Worm (Caenorhabditis elegans) whole organism, early embryonic: Measurements from ENCODE around the gene nas-7.
"Not testable (repeated sequence)": the region's sequence is repeated elsewhere in the genome, so short reads cannot be mapped to it uniquely, and the experiment has no call there.

ENCODE experiments used
- B0310.2 ChIP-seq: sonication (generic microtip); optimal IDR thresholded peaks from 2 replicates; lab custom pipeline; 2016; ENCODE audit warnings: mild to moderate bottlenecking, missing genetic modification characterization, missing compliant biosample characterization
- F13C5.2 ChIP-seq: sonication (generic microtip); optimal IDR thresholded peaks from 2 replicates; lab custom pipeline; 2017; ENCODE audit warnings: mild to moderate bottlenecking, missing genetic modification characterization, inconsistent platforms, missing compliant biosample characterization
- aly-1 ChIP-seq: sonication (generic microtip); optimal IDR thresholded peaks from 2 replicates; lab custom pipeline; 2016; ENCODE audit warnings: missing genetic modification characterization, missing compliant biosample characterization
- ama-1 ChIP-seq: fragments of 150-350 bp; optimal IDR thresholded peaks from 2 replicates; lab custom pipeline; 2014
- ceh-13 ChIP-seq: fragments of 200-800 bp; sonication (Bioruptor generic); optimal IDR thresholded peaks from 2 replicates; lab custom pipeline; 2018; ENCODE audit warnings: mild to moderate bottlenecking, missing genetic modification characterization, missing compliant biosample characterization
- ceh-36 ChIP-seq: sonication (generic microtip); optimal IDR thresholded peaks from 2 replicates; lab custom pipeline; 2016; ENCODE audit warnings: missing genetic modification characterization, inconsistent platforms, missing compliant biosample characterization
- ets-7 ChIP-seq: sonication (generic microtip); optimal IDR thresholded peaks from 2 replicates; lab custom pipeline; 2016; ENCODE audit warnings: missing genotype, missing genetic modification characterization, missing compliant biosample characterization
- flt-1 ChIP-seq: fragments of 200-800 bp; sonication (Bioruptor generic); IDR thresholded peaks from 2 replicates; pipeline ENCODE4 v1.3.6; 2022; ENCODE audit warnings: missing genetic modification characterization, missing compliant biosample characterization
- hmbx-1 ChIP-seq: sonication (generic microtip); optimal IDR thresholded peaks from 2 replicates; lab custom pipeline; 2016; ENCODE audit warnings: mild to moderate bottlenecking, missing genetic modification characterization, missing compliant biosample characterization
- hmg-4 ChIP-seq: fragments of 200-800 bp; sonication (Bioruptor generic); optimal IDR thresholded peaks from 2 replicates; lab custom pipeline; 2018; ENCODE audit warnings: mild to moderate bottlenecking, missing genetic modification characterization, missing compliant biosample characterization
- hnd-1 ChIP-seq: sonication (generic microtip); optimal IDR thresholded peaks from 2 replicates; lab custom pipeline; 2016; ENCODE audit warnings: missing genetic modification characterization, missing compliant biosample characterization
- pes-1 ChIP-seq: fragments of 200-800 bp; sonication (Bioruptor generic); IDR thresholded peaks from 2 replicates; pipeline ENCODE4 v1.3.6; 2022; ENCODE audit warnings: missing genetic modification reagents, missing genetic modification characterization, missing compliant biosample characterization
- scrt-1 ChIP-seq: fragments of 200-800 bp; sonication (Bioruptor generic); IDR thresholded peaks from 2 replicates; pipeline ENCODE4 v1.3.6; 2022; ENCODE audit warnings: missing genetic modification characterization, missing compliant biosample characterization
- sea-1 ChIP-seq: fragments of 200-800 bp; sonication (Bioruptor generic); conservative IDR thresholded peaks from 2 replicates; pipeline ENCODE4 v1.3.6; 2022; ENCODE audit warnings: missing genetic modification characterization, missing compliant biosample characterization
- tbx-11 ChIP-seq: fragments of 200-800 bp; sonication (Bioruptor generic); IDR thresholded peaks from 2 replicates; pipeline ENCODE4 v1.3.6; 2022; ENCODE audit warnings: missing genetic modification characterization, missing compliant biosample characterization
- tbx-37 ChIP-seq: fragments of 200-800 bp; sonication (Bioruptor generic); conservative IDR thresholded peaks from 2 replicates; pipeline ENCODE4 v1.3.6; 2022; ENCODE audit warnings: missing genetic modification reagents, missing genetic modification characterization, missing compliant biosample characterization
- tra-4 ChIP-seq: sonication (generic microtip); optimal IDR thresholded peaks from 2 replicates; lab custom pipeline; 2017; ENCODE audit warnings: missing genetic modification characterization, missing compliant biosample characterization

nas-7 gene

ce11 chrII:7402625-7403024, at the start of gene nas-7:
Gene nas-7, minus strand, starts transcription at chrII:7402725.
- TF ChIP-seq tra-4 (tag; lab: Kevin White, UChicago) = no peak
- no peak for TF ChIP-seq aly-1 (tag; lab: Kevin White, UChicago)
- no peak for TF ChIP-seq ama-1 (lab: Kevin White, UChicago)
- TF ChIP-seq ceh-13 (GFP tag; lab: Kevin White, UChicago) = no peak

ce11 chrII:7434958-7435357, 32.4 kb upstream of the nas-7 start, which contains the start of gene K02A2.1:
Gene K02A2.1, plus strand, starts transcription at chrII:7435258.
- not testable (repeated sequence) for TF ChIP-seq sea-1 (GFP tag; lab: Robert Waterston, UW); tra-4 (tag; lab: Kevin White, UChicago); flt-1 (GFP tag; lab: Robert Waterston, UW)

- TF ChIP-seq tbx-11 (GFP tag; lab: Robert Waterston, UW) (no peak), aly-1 (tag; lab: Kevin White, UChicago) (no peak), ceh-13 (GFP tag; lab: Kevin White, UChicago) (no peak), ets-7 (tag; lab: Kevin White, UChicago) (no peak), hmg-4 (GFP tag; lab: Kevin White, UChicago) (no peak), tbx-37 (GFP tag; lab: Robert Waterston, UW) (no peak), sea-1 (GFP tag; lab: Robert Waterston, UW) (no peak), ceh-36 (tag; lab: Kevin White, UChicago) (no peak), flt-1 (GFP tag; lab: Robert Waterston, UW) (no peak), scrt-1 (GFP tag; lab: Robert Waterston, UW) (no peak), hnd-1 (tag; lab: Kevin White, UChicago) (no peak), B0310.2 (tag; lab: Kevin White, UChicago) (no peak), hmbx-1 (tag; lab: Kevin White, UChicago) (no peak), pes-1 (GFP tag; lab: Robert Waterston, UW) (no peak), F13C5.2 (tag; lab: Kevin White, UChicago) (no peak), tra-4 (tag; lab: Kevin White, UChicago) (no peak)
Observed at ce11 chrII:7434182-7434581, 31.7 kb upstream of the nas-7 start, which contains the start of gene kcc-3. Gene kcc-3, minus strand, starts transcription at chrII:7434282.

ce11 chrII:7432327-7432726, 29.8 kb upstream of the nas-7 start, which contains the start of gene srd-54:
Gene srd-54, plus strand, starts transcription at chrII:7432627.
- no peak for TF ChIP-seq ama-1 (lab: Kevin White, UChicago)
- TF ChIP-seq tbx-11 (GFP tag; lab: Robert Waterston, UW) = no peak
- TF ChIP-seq tbx-37 (GFP tag; lab: Robert Waterston, UW) = no peak
- no peak for TF ChIP-seq ets-7 (tag; lab: Kevin White, UChicago)
- no peak for TF ChIP-seq aly-1 (tag; lab: Kevin White, UChicago)
- no peak for TF ChIP-seq pes-1 (GFP tag; lab: Robert Waterston, UW)
- no peak for TF ChIP-seq flt-1 (GFP tag; lab: Robert Waterston, UW)
- TF ChIP-seq sea-1 (GFP tag; lab: Robert Waterston, UW) = no peak
- no peak for TF ChIP-seq F13C5.2 (tag; lab: Kevin White, UChicago)
- no peak for TF ChIP-seq ceh-13 (GFP tag; lab: Kevin White, UChicago)
- no peak for TF ChIP-seq hmg-4 (GFP tag; lab: Kevin White, UChicago)
- TF ChIP-seq ceh-36 (tag; lab: Kevin White, UChicago) = no peak
- no peak for TF ChIP-seq hnd-1 (tag; lab: Kevin White, UChicago)
- TF ChIP-seq B0310.2 (tag; lab: Kevin White, UChicago) = no peak
- TF ChIP-seq tra-4 (tag; lab: Kevin White, UChicago) = no peak

ce11 chrII:7420796-7421386, 18.4 kb upstream of the nas-7 start:
- TF ChIP-seq ceh-13 (GFP tag; lab: Kevin White, UChicago) (no peak), scrt-1 (GFP tag; lab: Robert Waterston, UW) (no peak), ceh-36 (tag; lab: Kevin White, UChicago) (no peak), hmg-4 (GFP tag; lab: Kevin White, UChicago) (no peak), ets-7 (tag; lab: Kevin White, UChicago) (no peak), tbx-11 (GFP tag; lab: Robert Waterston, UW) (no peak), flt-1 (GFP tag; lab: Robert Waterston, UW) (no peak), hmbx-1 (tag; lab: Kevin White, UChicago) (no peak), aly-1 (tag; lab: Kevin White, UChicago) (no peak)

ce11 chrII:7420157-7420556, 17.6 kb upstream of the nas-7 start:
- TF ChIP-seq tra-4 (tag; lab: Kevin White, UChicago) (no peak), pes-1 (GFP tag; lab: Robert Waterston, UW) (no peak), ceh-36 (tag; lab: Kevin White, UChicago) (no peak), ceh-13 (GFP tag; lab: Kevin White, UChicago) (no peak), hmbx-1 (tag; lab: Kevin White, UChicago) (no peak), F13C5.2 (tag; lab: Kevin White, UChicago) (no peak), ama-1 (lab: Kevin White, UChicago) (no peak), hnd-1 (tag; lab: Kevin White, UChicago) (no peak), tbx-11 (GFP tag; lab: Robert Waterston, UW) (no peak), scrt-1 (GFP tag; lab: Robert Waterston, UW) (no peak), flt-1 (GFP tag; lab: Robert Waterston, UW) (no peak), hmg-4 (GFP tag; lab: Kevin White, UChicago) (no peak), tbx-37 (GFP tag; lab: Robert Waterston, UW) (no peak)

- no peak for TF ChIP-seq hmbx-1 (tag; lab: Kevin White, UChicago)
- TF ChIP-seq aly-1 (tag; lab: Kevin White, UChicago) = no peak
- TF ChIP-seq ceh-13 (GFP tag; lab: Kevin White, UChicago) = no peak
- no peak for TF ChIP-seq F13C5.2 (tag; lab: Kevin White, UChicago)
- no peak for TF ChIP-seq B0310.2 (tag; lab: Kevin White, UChicago)
- TF ChIP-seq hnd-1 (tag; lab: Kevin White, UChicago) = no peak
- no peak for TF ChIP-seq sea-1 (GFP tag; lab: Robert Waterston, UW)
- TF ChIP-seq scrt-1 (GFP tag; lab: Robert Waterston, UW) = no peak
- no peak for TF ChIP-seq tbx-11 (GFP tag; lab: Robert Waterston, UW)
- TF ChIP-seq ceh-36 (tag; lab: Kevin White, UChicago) = no peak
- TF ChIP-seq ama-1 (lab: Kevin White, UChicago) = no peak
Observed at ce11 chrII:7419563-7419962, 17.0 kb upstream of the nas-7 start.
